Fruit fly (Drosophila melanogaster): ENCODE measurements around the gene Ilp8.

Gene Ilp8

dm6 chr3L:17012017-17012719 is 19.7 kb downstream of the Ilp8 start, which contains the start of gene CG3764 (continued):
- TF ChIP-seq ara (GFP tag; IDR thresholded peaks at IDR 0.05) (peak; percentile 73), Sin3A (optimal IDR thresholded peaks at IDR 0.05) (peak; percentile 43), danr (GFP tag; IDR thresholded peaks at IDR 0.05) (peak; percentile 42; the same call in 1 of the 2 replicates), Optix (GFP tag; IDR thresholded peaks at IDR 0.05) (no peak), ro (GFP tag; IDR thresholded peaks at IDR 0.05) (no peak), CG14860 (GFP tag; IDR thresholded peaks at IDR 0.05; ENCODE audit: partially characterized antibody) (no peak), CG2129 (GFP tag; IDR thresholded peaks at IDR 0.05; ENCODE audit: partially characterized antibody) (no peak), Oaz (GFP tag; IDR thresholded peaks at IDR 0.05) (0 out of 2 replicates have a peak, but pooled peaks have one; percentile 37), unpg (GFP tag; optimal IDR thresholded peaks at IDR 0.05) (peak; percentile 63), pho (GFP tag; optimal IDR thresholded peaks at IDR 0.05) (peak; percentile 64), CG18262 (tag; optimal IDR thresholded peaks at IDR 0.05) (peak; percentile 67), CG15269 (tag; optimal IDR thresholded peaks at IDR 0.05) (peak; percentile 73), D19A (tag; optimal IDR thresholded peaks at IDR 0.05) (peak; percentile 47), CG2889 (GFP tag; IDR thresholded peaks at IDR 0.05) (no peak), nau (GFP tag; optimal IDR thresholded peaks at IDR 0.05) (no peak), bsh (GFP tag; optimal IDR thresholded peaks at IDR 0.05) (peak; percentile 24 to 69), aop (GFP tag; IDR thresholded peaks at IDR 0.05) (peak; percentile 55; the same call in 1 of the 2 replicates), fd96Cb (tag; optimal IDR thresholded peaks at IDR 0.05) (peak; percentile 6), CG10366 (GFP tag; IDR thresholded peaks at IDR 0.05) (no peak), CG33213 (GFP tag; optimal IDR thresholded peaks at IDR 0.05) (peak; percentile 92), rib (GFP tag; IDR thresholded peaks at IDR 0.05) (peak; percentile 94), CG10543 (GFP tag; optimal IDR thresholded peaks at IDR 0.05) (peak; percentile 95), CG17912 (GFP tag; optimal IDR thresholded peaks at IDR 0.05) (peak; percentile 98), tll (GFP tag; optimal IDR thresholded peaks at IDR 0.05) (peak in 1 of 2 experiments; percentile 92), CG17328 (GFP tag; IDR thresholded peaks at IDR 0.05) (peak; percentile 76), CG14050 (GFP tag; IDR thresholded peaks at IDR 0.05) (peak; percentile 41; the same call in 1 of the 3 replicates), Vsx1 (GFP tag; optimal IDR thresholded peaks at IDR 0.05) (peak; percentile 72), jigr1 (GFP tag; IDR thresholded peaks at IDR 0.05) (no peak), Drgx (GFP tag; IDR thresholded peaks at IDR 0.05) (0 out of 2 replicates have a peak, but pooled peaks have one; percentile 6), zfh1 (GFP tag; IDR thresholded peaks at IDR 0.05) (peak; percentile 66), CG11093 (GFP tag; IDR thresholded peaks at IDR 0.05) (peak; percentile 11; the same call in 1 of the 3 replicates), hth (optimal IDR thresholded peaks at IDR 0.05) (no peak), CG9609 (GFP tag; optimal IDR thresholded peaks at IDR 0.05) (peak; percentile 63), sob (GFP tag; IDR thresholded peaks at IDR 0.05) (peak; percentile 79), chif (GFP tag; optimal IDR thresholded peaks at IDR 0.05) (peak; percentile 42 to 59), Awh (GFP tag; IDR thresholded peaks at IDR 0.05) (peak; percentile 76), dati (GFP tag; IDR thresholded peaks at IDR 0.05) (no peak), CG8089 (GFP tag; optimal IDR thresholded peaks at IDR 0.05) (peak; percentile 83), CG12071 (GFP tag; optimal IDR thresholded peaks at IDR 0.05) (peak; percentile 91), Sry-δ (GFP tag; optimal IDR thresholded peaks at IDR 0.05) (peak; percentile 64), CkIIα-i1 (GFP tag; IDR thresholded peaks at IDR 0.05) (no peak), repo (GFP tag; optimal IDR thresholded peaks at IDR 0.05) (peak; percentile 81), CG31441 (GFP tag; IDR thresholded peaks at IDR 0.05) (peak; percentile 63), CG6765 (GFP tag; optimal IDR thresholded peaks at IDR 0.05) (peak; percentile 89), ab (GFP tag; optimal IDR thresholded peaks at IDR 0.05) (no peak), CG2116 (GFP tag; optimal IDR thresholded peaks at IDR 0.05) (peak; percentile 77), trem (tag; optimal IDR thresholded peaks at IDR 0.05) (peak; percentile 85), fd3F (GFP tag; optimal IDR thresholded peaks at IDR 0.05) (peak; percentile 56), lbe (GFP tag; optimal IDR thresholded peaks at IDR 0.05) (peak; percentile 38), sug (tag; optimal IDR thresholded peaks at IDR 0.05) (peak; percentile 80)
